Fruit fly (Drosophila melanogaster) whole organism, embryonic: ENCODE measurements around the gene tipE.
A peak's percentile ranks its signal among the peaks of the same experiment; 100 is the strongest.

Source experiments
- Atf3 ChIP-seq: fragments of 200-800 bp; sonication (Bioruptor generic); optimal IDR thresholded peaks from 3 replicates; lab custom pipeline; 2016; ENCODE audit warnings: missing biosample characterization, missing genetic modification characterization
- B-H2 ChIP-seq: fragments of 200-800 bp; sonication (Bioruptor generic); optimal IDR thresholded peaks from 2 replicates; lab custom pipeline; 2018; ENCODE audit warnings: missing biosample characterization, mild to moderate bottlenecking, missing genetic modification characterization
- CG1024 ChIP-seq: fragments of 200-800 bp; sonication (Bioruptor generic); IDR thresholded peaks from 2 replicates; pipeline ENCODE4 v1.3.6; 2022; ENCODE audit warnings: missing biosample characterization, missing genetic modification characterization
- CG11093 ChIP-seq: fragments of 200-800 bp; sonication (Bioruptor generic); IDR thresholded peaks from 3 replicates; pipeline ENCODE4 v1.3.6; 2022; ENCODE audit warnings: missing biosample characterization, missing genetic modification characterization
- CG13296 ChIP-seq: fragments of 200-800 bp; sonication (Bioruptor generic); optimal IDR thresholded peaks from 3 replicates; lab custom pipeline; 2018; ENCODE audit warnings: missing biosample characterization, mild to moderate bottlenecking, missing genetic modification characterization
- CG14441 ChIP-seq: fragments of 200-800 bp; sonication (Bioruptor generic); IDR thresholded peaks from 2 replicates; pipeline ENCODE4 v1.3.6; 2022; ENCODE audit warnings: missing biosample characterization, missing genetic modification characterization
- CG15073 ChIP-seq: fragments of 200-800 bp; sonication (Bioruptor generic); optimal IDR thresholded peaks from 2 replicates; lab custom pipeline; 2016; ENCODE audit warnings: missing biosample characterization, missing genetic modification characterization
- CG15514 ChIP-seq: fragments of 200-800 bp; sonication (Bioruptor generic); optimal IDR thresholded peaks from 3 replicates; lab custom pipeline; 2017; ENCODE audit warnings: missing biosample characterization, missing genetic modification characterization, mild to moderate bottlenecking, moderate library complexity, missing genetic modification reagents
- CG16779 ChIP-seq: fragments of 200-800 bp; sonication (Bioruptor generic); IDR thresholded peaks from 2 replicates; pipeline ENCODE4 v1.3.6; 2022; ENCODE audit warnings: missing biosample characterization, missing genetic modification characterization
- CG17328 ChIP-seq: fragments of 200-800 bp; sonication (Bioruptor generic); IDR thresholded peaks from 2 replicates; pipeline ENCODE4 v1.3.6; 2022; ENCODE audit warnings: missing biosample characterization, missing genetic modification characterization
- CG2889 ChIP-seq: fragments of 200-800 bp; sonication (Bioruptor generic); IDR thresholded peaks from 3 replicates; pipeline ENCODE4 v1.3.6; 2022; ENCODE audit warnings: missing biosample characterization, missing genetic modification characterization
- CG31388 ChIP-seq: fragments of 200-800 bp; sonication (Bioruptor generic); optimal IDR thresholded peaks from 2 replicates; lab custom pipeline; 2016; ENCODE audit warnings: missing biosample characterization, missing genetic modification characterization
- CG33213 ChIP-seq: fragments of 200-800 bp; sonication (Bioruptor generic); optimal IDR thresholded peaks from 3 replicates; lab custom pipeline; 2016; ENCODE audit warnings: missing biosample characterization, missing genetic modification characterization
- CG7839 ChIP-seq: fragments of 200-800 bp; sonication (Bioruptor generic); optimal IDR thresholded peaks from 3 replicates; lab custom pipeline; 2018; ENCODE audit warnings: missing biosample characterization, mild to moderate bottlenecking, missing genetic modification characterization, moderate library complexity
- CG8924 ChIP-seq: fragments of 200-800 bp; optimal IDR thresholded peaks from 3 replicates; lab custom pipeline; 2019; ENCODE audit warnings: missing biosample characterization, mild to moderate bottlenecking, missing genetic modification characterization, moderate library complexity
- Camta ChIP-seq: fragments of 200-800 bp; sonication (Bioruptor generic); optimal IDR thresholded peaks from 2 replicates; lab custom pipeline; 2016; ENCODE audit warnings: missing biosample characterization, missing genetic modification characterization
- Dip2 ChIP-seq: fragments of 200-800 bp; sonication (Bioruptor generic); IDR thresholded peaks from 2 replicates; pipeline ENCODE4 v1.3.6; 2022; ENCODE audit warnings: missing biosample characterization, missing genetic modification characterization
- Dll ChIP-seq: fragments of 200-800 bp; sonication (Bioruptor generic); IDR thresholded peaks from 4 replicates; pipeline ENCODE4 v1.3.6; 2022; ENCODE audit warnings: missing biosample characterization, missing genetic modification characterization; ENCODE audit not compliant: partially characterized antibody
- E2f2 ChIP-seq: fragments of 200-800 bp; sonication (Bioruptor generic); IDR thresholded peaks from 2 replicates; pipeline ENCODE4 v1.3.6; 2022; ENCODE audit warnings: missing biosample characterization, missing genetic modification characterization
- HLH4C ChIP-seq: fragments of 200-800 bp; sonication (Bioruptor generic); IDR thresholded peaks from 3 replicates; pipeline ENCODE4 v1.3.6; 2022; ENCODE audit warnings: missing biosample characterization, missing genetic modification characterization; ENCODE audit not compliant: partially characterized antibody
- Mes4 ChIP-seq: fragments of 200-800 bp; sonication (Bioruptor generic); optimal IDR thresholded peaks from 2 replicates; lab custom pipeline; 2016; ENCODE audit warnings: missing biosample characterization, missing genetic modification characterization
- NC2β ChIP-seq: fragments of 200-800 bp; sonication (Bioruptor generic); optimal IDR thresholded peaks from 2 replicates; lab custom pipeline; 2016; ENCODE audit warnings: missing biosample characterization, missing genetic modification characterization
- Ptx1 ChIP-seq: fragments of 200-800 bp; sonication (Bioruptor generic); IDR thresholded peaks from 2 replicates; pipeline ENCODE4 v1.3.6; 2022; ENCODE audit warnings: missing biosample characterization, missing genetic modification characterization
- Ravus ChIP-seq: fragments of 200-800 bp; sonication (Bioruptor generic); IDR thresholded peaks from 2 replicates; pipeline ENCODE4 v1.3.6; 2022; ENCODE audit warnings: missing biosample characterization, missing genetic modification characterization
- Sry-β ChIP-seq: fragments of 200-800 bp; sonication (Bioruptor generic); optimal IDR thresholded peaks from 2 replicates; lab custom pipeline; 2018; ENCODE audit warnings: missing biosample characterization, mild to moderate bottlenecking, missing genetic modification characterization, moderate library complexity
- Usf ChIP-seq: fragments of 200-800 bp; sonication (Bioruptor generic); optimal IDR thresholded peaks from 2 replicates; lab custom pipeline; 2017; ENCODE audit warnings: missing genotype, missing biosample characterization, missing genetic modification characterization
- bigmax ChIP-seq: fragments of 200-800 bp; sonication (Bioruptor generic); optimal IDR thresholded peaks from 2 replicates; lab custom pipeline; 2018; ENCODE audit warnings: missing biosample characterization, mild to moderate bottlenecking, missing genetic modification characterization
- chinmo ChIP-seq: fragments of 200-800 bp; sonication (Bioruptor generic); IDR thresholded peaks from 4 replicates; pipeline ENCODE4 v1.3.6; 2022; ENCODE audit warnings: missing biosample characterization, missing genetic modification characterization; ENCODE audit not compliant: partially characterized antibody
- crol ChIP-seq: fragments of 200-800 bp; sonication (Bioruptor generic); IDR thresholded peaks from 2 replicates; pipeline ENCODE4 v1.3.6; 2022; ENCODE audit warnings: missing biosample characterization, missing genetic modification characterization
- cwo ChIP-seq: fragments of 200-800 bp; sonication (Bioruptor generic); optimal IDR thresholded peaks from 3 replicates; lab custom pipeline; 2017; ENCODE audit warnings: missing biosample characterization, missing genetic modification characterization, mild to moderate bottlenecking, moderate library complexity, missing genetic modification reagents
- dan ChIP-seq: fragments of 200-800 bp; sonication (Bioruptor generic); IDR thresholded peaks from 2 replicates; pipeline ENCODE4 v1.3.6; 2022; ENCODE audit warnings: missing biosample characterization, missing genetic modification characterization
- dimm ChIP-seq: fragments of 200-800 bp; sonication (Bioruptor generic); IDR thresholded peaks from 2 replicates; pipeline ENCODE4 v1.3.6; 2022; ENCODE audit warnings: missing biosample characterization, missing genetic modification characterization
- disco-r ChIP-seq: fragments of 200-800 bp; sonication (Bioruptor generic); optimal IDR thresholded peaks from 2 replicates; lab custom pipeline; 2016; ENCODE audit warnings: missing biosample characterization, missing genetic modification characterization
- dm ChIP-seq: fragments of 200-800 bp; sonication (Bioruptor generic); optimal IDR thresholded peaks from 3 replicates; lab custom pipeline; 2016; ENCODE audit warnings: missing biosample characterization, missing genetic modification characterization
- dysf ChIP-seq: fragments of 200-800 bp; sonication (Bioruptor generic); IDR thresholded peaks from 3 replicates; pipeline ENCODE4 v1.3.6; 2022; ENCODE audit warnings: missing biosample characterization, missing genetic modification characterization
- fd96Cb ChIP-seq: fragments of 200-800 bp; sonication (Bioruptor generic); optimal IDR thresholded peaks from 2 replicates; lab custom pipeline; 2018; ENCODE audit warnings: missing biosample characterization, mild to moderate bottlenecking, missing genetic modification characterization, moderate library complexity
- gem ChIP-seq: fragments of 200-800 bp; sonication (Bioruptor generic); optimal IDR thresholded peaks from 2 replicates; lab custom pipeline; 2019; ENCODE audit warnings: missing biosample characterization, mild to moderate bottlenecking, missing genetic modification characterization, moderate library complexity
- klu ChIP-seq: fragments of 200-800 bp; sonication (Bioruptor generic); IDR thresholded peaks from 2 replicates; pipeline ENCODE4 v1.3.6; 2022; ENCODE audit warnings: missing biosample characterization, missing genetic modification characterization
- knrl ChIP-seq: fragments of 200-800 bp; sonication (Bioruptor generic); IDR thresholded peaks from 3 replicates; pipeline ENCODE4 v1.3.6; 2022; ENCODE audit warnings: missing biosample characterization, missing genetic modification characterization; ENCODE audit not compliant: partially characterized antibody
- luna ChIP-seq: fragments of 200-800 bp; sonication (Bioruptor generic); optimal IDR thresholded peaks from 2 replicates; lab custom pipeline; 2016; ENCODE audit warnings: missing biosample characterization, missing genetic modification characterization
- nerfin-2 ChIP-seq: fragments of 200-800 bp; sonication (Bioruptor generic); IDR thresholded peaks from 2 replicates; pipeline ENCODE4 v1.3.6; 2022; ENCODE audit warnings: missing biosample characterization, missing genetic modification characterization; ENCODE audit not compliant: partially characterized antibody
- odd ChIP-seq: fragments of 200-800 bp; sonication (Bioruptor generic); optimal IDR thresholded peaks from 2 replicates; lab custom pipeline; 2017; ENCODE audit warnings: missing biosample characterization, mild to moderate bottlenecking, missing genetic modification characterization
- onecut ChIP-seq: fragments of 200-800 bp; sonication (Bioruptor generic); IDR thresholded peaks from 2 replicates; pipeline ENCODE4 v1.3.6; 2022; ENCODE audit warnings: missing biosample characterization, missing genetic modification characterization
- pan ChIP-seq, 4 experiments: fragments of >200 bp in 3 of 4; fragments of 200-800 bp in 1 of 4; sonication (Bioruptor generic) in 1 of 4; optimal IDR thresholded peaks in 3 of 4; IDR thresholded peaks in 1 of 4; 2 replicates each; pipeline versions ENCODE4 v1.3.6 to Lab custom; 2017 to 2022; ENCODE audit warnings: missing biosample characterization in 2 of 4, missing genetic modification characterization in 2 of 4, mixed read lengths in 1 of 4
- ro ChIP-seq: fragments of 200-800 bp; sonication (Bioruptor generic); IDR thresholded peaks from 2 replicates; pipeline ENCODE4 v1.3.6; 2022; ENCODE audit warnings: missing biosample characterization, missing genetic modification characterization
- sd ChIP-seq: fragments of 200-800 bp; sonication (Bioruptor generic); optimal IDR thresholded peaks from 3 replicates; lab custom pipeline; 2018; ENCODE audit warnings: missing biosample characterization, mild to moderate bottlenecking, missing genetic modification characterization, moderate library complexity
- slp2 ChIP-seq: fragments of 200-800 bp; sonication (Bioruptor generic); optimal IDR thresholded peaks from 2 replicates; lab custom pipeline; 2016; ENCODE audit warnings: missing biosample characterization, missing genetic modification characterization
- stc ChIP-seq: fragments of 200-800 bp; sonication (Bioruptor generic); IDR thresholded peaks from 2 replicates; pipeline ENCODE4 v1.3.6; 2022; ENCODE audit warnings: missing biosample characterization, missing genetic modification characterization
- stwl ChIP-seq: fragments of 200-800 bp; sonication (Bioruptor generic); optimal IDR thresholded peaks from 3 replicates; lab custom pipeline; 2018; ENCODE audit warnings: missing biosample characterization, mild to moderate bottlenecking, missing genetic modification characterization, moderate library complexity
- unpg ChIP-seq: fragments of 200-800 bp; sonication (Bioruptor generic); optimal IDR thresholded peaks from 3 replicates; lab custom pipeline; 2018; ENCODE audit warnings: missing biosample characterization, mild to moderate bottlenecking, missing genetic modification characterization, moderate library complexity
- wek ChIP-seq: fragments of 200-800 bp; sonication (Bioruptor generic); optimal IDR thresholded peaks from 3 replicates; lab custom pipeline; 2018; ENCODE audit warnings: missing biosample characterization, mild to moderate bottlenecking, missing genetic modification characterization, moderate library complexity
- zfh1 ChIP-seq: fragments of 200-800 bp; sonication (Bioruptor generic); IDR thresholded peaks from 3 replicates; pipeline ENCODE4 v1.3.6; 2022; ENCODE audit warnings: missing biosample characterization, missing genetic modification characterization

Gene tipE

dm6 chr3L:4158361-4158760, 29.9 kb upstream of the tipE start (continued):
- TF ChIP-seq Camta (GFP tag; lab: Kevin White, UChicago), result no peak
- no peak for TF ChIP-seq knrl
- TF ChIP-seq zfh1 (GFP tag; lab: Robert Waterston, UW), result peak; percentile 70
- TF ChIP-seq slp2 (GFP tag; lab: Kevin White, UChicago), result no peak
- TF ChIP-seq disco-r (GFP tag; lab: Kevin White, UChicago), result no peak
- peak; percentile 19 for TF ChIP-seq fd96Cb (tag; lab: Kevin White, UChicago)
- TF ChIP-seq cwo (GFP tag; lab: Kevin White, UChicago), result no peak
- no peak for TF ChIP-seq CG17328 (GFP tag; lab: Robert Waterston, UW)
- TF ChIP-seq CG31388 (GFP tag; lab: Kevin White, UChicago), result no peak
- no peak for TF ChIP-seq dm (GFP tag; lab: Kevin White, UChicago)
- TF ChIP-seq odd, result no peak
- TF ChIP-seq Atf3 (GFP tag; lab: Kevin White, UChicago), result no peak
- no peak for TF ChIP-seq CG13296 (GFP tag; lab: Kevin White, UChicago)
- TF ChIP-seq pan (optimal IDR thresholded peaks at IDR 0.05; lab: Kevin White, UChicago), result no peak
- TF ChIP-seq pan (GFP tag; optimal IDR thresholded peaks at IDR 0.05 in 1 of 2, IDR thresholded peaks at IDR 0.05 in 1 of 2), result no peak
- TF ChIP-seq HLH4C (GFP tag; lab: Robert Waterston, UW), result no peak
- TF ChIP-seq luna (GFP tag; lab: Kevin White, UChicago), result no peak
- TF ChIP-seq Mes4, result no peak
- TF ChIP-seq stwl (tag; lab: Kevin White, UChicago), result no peak
- TF ChIP-seq B-H2 (GFP tag; lab: Kevin White, UChicago), result no peak
- no peak for TF ChIP-seq CG15073 (GFP tag; lab: Kevin White, UChicago)
- TF ChIP-seq Ravus (GFP tag; lab: Robert Waterston, UW), result no peak
- TF ChIP-seq dimm (GFP tag; lab: Robert Waterston, UW), result no peak
- TF ChIP-seq Dip2 (GFP tag; lab: Robert Waterston, UW), result no peak
- TF ChIP-seq klu, result no peak
- no peak for TF ChIP-seq dysf (GFP tag; lab: Robert Waterston, UW)
- TF ChIP-seq wek (GFP tag; lab: Kevin White, UChicago), result no peak
- no peak for TF ChIP-seq NC2β (GFP tag; lab: Kevin White, UChicago)
- TF ChIP-seq stc, result no peak
- TF ChIP-seq chinmo (GFP tag; lab: Robert Waterston, UW), result no peak
- no peak for TF ChIP-seq Usf (GFP tag; lab: Kevin White, UChicago)
- no peak for TF ChIP-seq Ptx1 (GFP tag; lab: Robert Waterston, UW)
- no peak for TF ChIP-seq unpg
- no peak for TF ChIP-seq CG1024 (GFP tag; lab: Robert Waterston, UW)
- TF ChIP-seq CG2889 (GFP tag; lab: Robert Waterston, UW), result no peak
- no peak for TF ChIP-seq bigmax
- no peak for TF ChIP-seq CG33213 (GFP tag; lab: Kevin White, UChicago)
- TF ChIP-seq onecut (GFP tag; lab: Robert Waterston, UW), result no peak
- no peak for TF ChIP-seq crol
- TF ChIP-seq gem (tag; lab: Kevin White, UChicago), result no peak
- no peak for TF ChIP-seq CG7839 (tag; lab: Kevin White, UChicago)
- TF ChIP-seq ro (GFP tag; lab: Robert Waterston, UW), result no peak
- TF ChIP-seq Sry-β (GFP tag; lab: Kevin White, UChicago), result no peak
- TF ChIP-seq nerfin-2, result no peak
- no peak for TF ChIP-seq E2f2
- peak; percentile 15 for TF ChIP-seq CG8924 (tag; lab: Kevin White, UChicago)
- TF ChIP-seq dan (GFP tag; lab: Robert Waterston, UW), result 0 out of 2 replicates have a peak, but pooled peaks have one; percentile 30
- TF ChIP-seq CG11093 (GFP tag; lab: Robert Waterston, UW), result no peak
- no peak for TF ChIP-seq CG15514 (GFP tag; lab: Kevin White, UChicago)
- TF ChIP-seq CG16779 (GFP tag; lab: Robert Waterston, UW), result no peak
- no peak for TF ChIP-seq CG14441 (GFP tag; lab: Robert Waterston, UW)
- TF ChIP-seq Dll (GFP tag; lab: Robert Waterston, UW), result no peak
- TF ChIP-seq sd (tag; lab: Kevin White, UChicago), result no peak
